Worm (Caenorhabditis elegans): Measurements from ENCODE around the gene grl-23.

DNA sequence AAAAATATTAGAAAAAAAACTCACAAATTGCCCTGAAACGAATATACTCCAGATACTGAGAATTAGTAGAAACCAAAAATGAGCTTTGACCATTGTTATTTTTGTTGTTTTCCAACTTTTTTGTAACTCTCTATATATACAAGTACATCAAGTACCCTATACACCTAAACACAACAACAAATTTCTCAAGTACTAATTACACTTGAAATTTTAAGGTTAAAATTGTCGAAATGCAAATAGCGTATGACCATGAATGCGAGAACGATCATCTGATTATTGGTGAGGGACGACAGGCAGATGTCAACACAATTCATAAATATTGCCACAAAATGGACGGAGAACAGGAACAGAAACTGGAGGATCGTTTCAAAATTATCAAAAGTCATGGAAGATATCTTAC lies 47.7 kb upstream of the grl-23 start, which contains the start of gene F56H9.9:
- TF ChIP-seq ztf-29 (GFP tag; IDR thresholded peaks at IDR 0.05): no peak
- TF ChIP-seq med-1 (GFP tag; optimal IDR thresholded peaks at IDR 0.05; ENCODE audit: insufficient read depth): no peak
- no peak for TF ChIP-seq flt-1 (GFP tag; IDR thresholded peaks at IDR 0.05)
- no peak for TF ChIP-seq klf-2 (GFP tag; conservative IDR thresholded peaks at IDR 0.05)
- no peak for TF ChIP-seq ztf-23 (GFP tag; IDR thresholded peaks at IDR 0.05)
- TF ChIP-seq T22C8.4 (GFP tag; IDR thresholded peaks at IDR 0.05): no peak
- no peak for TF ChIP-seq cog-1 (tag; optimal IDR thresholded peaks at IDR 0.05)
